Fruit fly (Drosophila melanogaster): ENCODE results near the gene Kap-alpha3.

The Kap-alpha3 gene

DNA sequence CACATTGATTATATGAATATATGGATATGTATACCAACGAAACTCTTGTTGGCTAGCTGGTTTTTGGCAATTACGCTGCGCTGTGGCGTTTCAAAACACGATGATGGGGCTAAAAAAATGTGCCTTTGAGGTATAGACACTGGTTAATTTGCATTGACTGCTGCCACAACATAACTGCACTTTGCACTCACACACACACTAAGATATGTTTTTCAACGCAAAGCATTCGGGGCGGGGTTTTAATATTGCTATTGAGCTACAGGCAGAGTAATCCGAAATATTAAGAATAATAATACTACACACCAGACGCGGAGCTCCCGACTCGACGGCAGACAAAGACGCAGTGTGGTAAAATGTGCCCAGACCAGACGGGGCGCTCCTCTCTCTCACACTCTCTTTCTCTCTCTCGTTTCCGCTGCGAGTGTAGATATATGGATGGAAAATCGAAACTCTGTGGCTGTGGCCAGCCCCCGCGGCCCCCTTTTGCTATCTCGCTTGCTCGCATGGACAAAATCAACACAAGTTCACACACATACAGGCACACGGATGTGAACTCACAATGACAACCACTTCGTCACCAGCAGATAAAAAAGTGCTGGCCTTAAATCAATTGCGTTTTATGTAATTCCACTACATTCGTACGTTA lies 26.4 kb downstream of the Kap-alpha3 start (continued):
- TF ChIP-seq Oaz (GFP tag; IDR thresholded peaks at IDR 0.05) (no peak), Adf1 (GFP tag; IDR thresholded peaks at IDR 0.05) (no peak), trh (GFP tag; optimal IDR thresholded peaks at IDR 0.05) (no peak), kay (GFP tag; optimal IDR thresholded peaks at IDR 0.05) (peak; percentile 43), CG7987 (GFP tag; optimal IDR thresholded peaks at IDR 0.05) (peak; percentile 81), cad (GFP tag; optimal IDR thresholded peaks at IDR 0.05) (no peak), insv (GFP tag; optimal IDR thresholded peaks at IDR 0.05) (peak in 1 of 2 experiments; percentile 12), CG14860 (GFP tag; IDR thresholded peaks at IDR 0.05; ENCODE audit: partially characterized antibody) (no peak), CG12769 (tag; optimal IDR thresholded peaks at IDR 0.05) (peak; percentile 80), CG16863 (GFP tag; optimal IDR thresholded peaks at IDR 0.05) (no peak), pho (GFP tag; optimal IDR thresholded peaks at IDR 0.05) (no peak), phol (tag; optimal IDR thresholded peaks at IDR 0.05) (no peak), CG15514 (GFP tag; optimal IDR thresholded peaks at IDR 0.05) (peak; percentile 72), CG10147 (GFP tag; optimal IDR thresholded peaks at IDR 0.05) (no peak), trem (tag; optimal IDR thresholded peaks at IDR 0.05) (no peak), Gug (GFP tag; IDR thresholded peaks at IDR 0.05) (no peak), CG11247 (GFP tag; IDR thresholded peaks at IDR 0.05) (no peak), CG12155 (GFP tag; optimal IDR thresholded peaks at IDR 0.05) (no peak), bbx (GFP tag; IDR thresholded peaks at IDR 0.05; ENCODE audit: partially characterized antibody) (no peak), dati (GFP tag; IDR thresholded peaks at IDR 0.05) (no peak), CG14965 (GFP tag; optimal IDR thresholded peaks at IDR 0.05; ENCODE audit: borderline replicate concordance) (no peak), klu (GFP tag; IDR thresholded peaks at IDR 0.05) (no peak), MESR4 (GFP tag; optimal IDR thresholded peaks at IDR 0.05) (peak; percentile 96), Scr (GFP tag; IDR thresholded peaks at IDR 0.05; ENCODE audit: partially characterized antibody) (no peak), CG7372 (GFP tag; IDR thresholded peaks at IDR 0.05) (no peak), schlank (tag; optimal IDR thresholded peaks at IDR 0.05) (peak; percentile 44), CG14050 (GFP tag; IDR thresholded peaks at IDR 0.05) (no peak), dmrt11E (tag; optimal IDR thresholded peaks at IDR 0.05) (no peak), CG4854 (GFP tag; optimal IDR thresholded peaks at IDR 0.05) (no peak), CG16779 (GFP tag; IDR thresholded peaks at IDR 0.05) (no peak), toy (GFP tag; IDR thresholded peaks at IDR 0.05) (no peak), fd96Cb (tag; optimal IDR thresholded peaks at IDR 0.05) (no peak), aop (GFP tag; IDR thresholded peaks at IDR 0.05) (no peak), Dll (GFP tag; IDR thresholded peaks at IDR 0.05; ENCODE audit: partially characterized antibody) (no peak), CG12942 (GFP tag; optimal IDR thresholded peaks at IDR 0.05) (no peak), ERR (GFP tag; optimal IDR thresholded peaks at IDR 0.05) (peak; percentile 69), Dek (tag; optimal IDR thresholded peaks at IDR 0.05) (no peak), CG7271 (tag; optimal IDR thresholded peaks at IDR 0.05) (no peak), CG13775 (GFP tag; optimal IDR thresholded peaks at IDR 0.05) (no peak), Camta (GFP tag; optimal IDR thresholded peaks at IDR 0.05) (peak; percentile 46), CG10543 (GFP tag; optimal IDR thresholded peaks at IDR 0.05) (peak; percentile 94), Opbp (GFP tag; IDR thresholded peaks at IDR 0.05; ENCODE audit: partially characterized antibody) (no peak), Asciz (GFP tag; optimal IDR thresholded peaks at IDR 0.05) (peak; percentile 50), amos (GFP tag; IDR thresholded peaks at IDR 0.05; ENCODE audit: partially characterized antibody) (no peak), CG17612 (GFP tag; IDR thresholded peaks at IDR 0.05) (no peak), sc (optimal IDR thresholded peaks at IDR 0.05) (no peak), sc (GFP tag; optimal IDR thresholded peaks at IDR 0.05) (no peak), CG9437 (GFP tag; optimal IDR thresholded peaks at IDR 0.05) (peak; percentile 23), fd102C (GFP tag; optimal IDR thresholded peaks at IDR 0.05) (no peak), Oli (tag; optimal IDR thresholded peaks at IDR 0.05) (no peak)

Data from whole organism, embryonic.